Worm (Caenorhabditis elegans) whole organism, midembryonic: ENCODE results near the gene pcs-1.

ENCODE experiments used
- cog-1 ChIP-seq: sonication (generic microtip); optimal IDR thresholded peaks from 2 replicates; lab custom pipeline; 2016; ENCODE audit warnings: missing genetic modification characterization, missing compliant biosample characterization
- klf-2 ChIP-seq: fragments of 200-800 bp; sonication (Bioruptor generic); conservative IDR thresholded peaks from 2 replicates; pipeline ENCODE4 v1.3.6; 2022; ENCODE audit warnings: missing genetic modification reagents, missing genetic modification characterization, missing compliant biosample characterization
- ref-1 ChIP-seq: fragments of 200-800 bp; sonication (Bioruptor generic); conservative IDR thresholded peaks from 2 replicates; pipeline ENCODE4 v1.3.6; 2022; ENCODE audit warnings: missing genetic modification reagents, missing genetic modification characterization, missing compliant biosample characterization
- ztf-29 ChIP-seq: fragments of 200-800 bp; sonication (Bioruptor generic); IDR thresholded peaks from 2 replicates; pipeline ENCODE4 v1.3.6; 2022; ENCODE audit warnings: missing genetic modification reagents, missing genetic modification characterization, missing compliant biosample characterization

ce11 chrII:11537115-11537514, 40.4 kb downstream of the pcs-1 start:
- TF ChIP-seq cog-1 (tag; lab: Kevin White, UChicago): no peak
- no peak for TF ChIP-seq ztf-29
- TF ChIP-seq ref-1: no peak
- TF ChIP-seq klf-2 (GFP tag; lab: Robert Waterston, UW): no peak
